Worm (Caenorhabditis elegans): Measurements from ENCODE around the gene C28D4.5.

Gene C28D4.5

DNA sequence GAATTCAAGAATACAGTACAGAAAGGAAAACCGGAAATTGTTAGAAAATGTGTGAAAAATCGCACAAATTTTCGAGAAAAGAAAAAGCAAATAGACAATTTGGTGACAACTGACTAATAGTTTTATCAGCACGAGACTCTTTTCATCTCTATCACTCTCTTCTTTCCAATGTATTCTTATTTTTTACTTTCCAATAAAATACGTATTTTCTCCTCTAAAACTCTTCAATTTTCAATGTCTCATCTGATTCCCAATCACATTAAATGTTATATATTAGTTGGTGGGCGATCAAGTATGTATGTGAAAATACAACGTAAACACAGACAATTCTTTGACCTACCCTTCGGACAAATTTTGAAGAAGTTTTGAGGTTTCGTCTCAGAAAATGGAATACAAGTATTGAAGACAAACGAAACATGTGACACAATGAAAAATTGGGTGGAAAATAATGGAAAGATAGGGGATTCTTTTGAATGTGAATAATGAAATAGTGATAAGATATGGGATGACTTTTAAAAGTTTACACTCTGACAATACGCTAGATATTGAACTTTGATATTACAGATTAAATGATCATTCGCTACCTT is 9.4 kb downstream of the C28D4.5 start, which contains the start of gene cka-1:
Gene cka-1 (minus strand): TSS at position 418 of the 587 bp plus-strand sequence.
- no peak for TF ChIP-seq nhr-11 (tag; optimal IDR thresholded peaks at IDR 0.05)
- peak; percentile 9 for TF ChIP-seq tbx-2 (tag; optimal IDR thresholded peaks at IDR 0.05)
- TF ChIP-seq nhr-20 (tag; optimal IDR thresholded peaks at IDR 0.05), result peak; percentile 63
- no peak for TF ChIP-seq ceh-90 (tag; optimal IDR thresholded peaks at IDR 0.05)
- TF ChIP-seq fkh-8 (tag; optimal IDR thresholded peaks at IDR 0.05), result no peak
- TF ChIP-seq lin-14 (GFP tag; optimal IDR thresholded peaks at IDR 0.05), result peak; percentile 71
- TF ChIP-seq ets-5 (GFP tag; IDR thresholded peaks at IDR 0.05), result no peak
- no peak for TF ChIP-seq mef-2 (tag; optimal IDR thresholded peaks at IDR 0.05)
- peak; percentile 67 for TF ChIP-seq vab-15 (tag; optimal IDR thresholded peaks at IDR 0.05)
- no peak for TF ChIP-seq sptf-1 (tag; optimal IDR thresholded peaks at IDR 0.05)
- TF ChIP-seq mep-1 (tag; optimal IDR thresholded peaks at IDR 0.05), result no peak
- TF ChIP-seq lir-3 (tag; optimal IDR thresholded peaks at IDR 0.05; ENCODE audit: poor library complexity), result no peak
- peak in 1 of 6 experiments; percentile 48 for TF ChIP-seq elt-3 (tag; optimal IDR thresholded peaks at IDR 0.05)
- peak in 1 of 2 experiments; percentile 6 for TF ChIP-seq efl-1 (optimal IDR thresholded peaks at IDR 0.05)
- peak in 1 of 2 experiments; percentile 89 for TF ChIP-seq efl-1 (GFP tag; optimal IDR thresholded peaks at IDR 0.05 in 1 of 2)
- TF ChIP-seq elt-2 (tag; optimal IDR thresholded peaks at IDR 0.05), result peak; percentile 52
- no peak for TF ChIP-seq unc-62 (GFP tag; optimal IDR thresholded peaks at IDR 0.05)
- TF ChIP-seq lin-13 (GFP tag; optimal IDR thresholded peaks at IDR 0.05), result no peak
- TF ChIP-seq aha-1 (tag; optimal IDR thresholded peaks at IDR 0.05), result no peak
- no peak for TF ChIP-seq fkh-10 (GFP tag; optimal IDR thresholded peaks at IDR 0.05)
- TF ChIP-seq sox-4 (tag; optimal IDR thresholded peaks at IDR 0.05), result no peak
- peak; percentile 16 for TF ChIP-seq C16A3.4 (tag; optimal IDR thresholded peaks at IDR 0.05)
- no peak for TF ChIP-seq C04F5.9 (tag; optimal IDR thresholded peaks at IDR 0.05)
- TF ChIP-seq snu-23 (GFP tag; optimal IDR thresholded peaks at IDR 0.05), result no peak
- TF ChIP-seq jun-1 (tag; optimal IDR thresholded peaks at IDR 0.05), result no peak
- no peak for TF ChIP-seq ztf-11 (tag; optimal IDR thresholded peaks at IDR 0.05)
- peak in 1 of 2 experiments; percentile 55 for TF ChIP-seq lin-35 (GFP tag; optimal IDR thresholded peaks at IDR 0.05)
- TF ChIP-seq nhr-85 (tag), result peak; percentile 48
- no peak for TF ChIP-seq xbp-1 (tag; optimal IDR thresholded peaks at IDR 0.05)
- no peak for TF ChIP-seq unc-30 (tag; optimal IDR thresholded peaks at IDR 0.05)
- no peak for TF ChIP-seq Y116A8C.19 (tag; optimal IDR thresholded peaks at IDR 0.05; ENCODE audit: borderline replicate concordance)
- TF ChIP-seq irx-1 (tag; optimal IDR thresholded peaks at IDR 0.05), result no peak
- peak; percentile 11 for TF ChIP-seq nhr-90 (tag; optimal IDR thresholded peaks at IDR 0.05; ENCODE audit: poor library complexity)
- no peak for TF ChIP-seq ceh-8 (GFP tag; optimal IDR thresholded peaks at IDR 0.05)
- TF ChIP-seq nhr-71 (tag; optimal IDR thresholded peaks at IDR 0.05), result peak; percentile 63
- TF ChIP-seq sup-37 (GFP tag; optimal IDR thresholded peaks at IDR 0.05), result no peak
- no peak for TF ChIP-seq zag-1 (tag; optimal IDR thresholded peaks at IDR 0.05)
- no peak for TF ChIP-seq alr-1 (tag; optimal IDR thresholded peaks at IDR 0.05; ENCODE audit: borderline replicate concordance)
- no peak for TF ChIP-seq nhr-12 (tag; optimal IDR thresholded peaks at IDR 0.05)
- no peak for TF ChIP-seq grh-1 (GFP tag; IDR thresholded peaks at IDR 0.05)
- TF ChIP-seq hlh-17 (GFP tag; optimal IDR thresholded peaks at IDR 0.05; ENCODE audit: borderline replicate concordance), result no peak
- no peak for TF ChIP-seq pax-3 (tag; optimal IDR thresholded peaks at IDR 0.05)
- no peak for TF ChIP-seq tlp-1 (tag; optimal IDR thresholded peaks at IDR 0.05)
- TF ChIP-seq nhr-28 (tag; optimal IDR thresholded peaks at IDR 0.05), result no peak
- no peak for TF ChIP-seq egl-13 (tag; optimal IDR thresholded peaks at IDR 0.05)
- TF ChIP-seq egl-27 (tag; optimal IDR thresholded peaks at IDR 0.05), result no peak
- no peak for TF ChIP-seq fkh-4 (tag; optimal IDR thresholded peaks at IDR 0.05; ENCODE audit: borderline replicate concordance)
- no peak for TF ChIP-seq ceh-82 (tag; optimal IDR thresholded peaks at IDR 0.05)
- TF ChIP-seq nhr-84 (tag; optimal IDR thresholded peaks at IDR 0.05), result no peak
- no peak for TF ChIP-seq F16B12.6 (tag; optimal IDR thresholded peaks at IDR 0.05)
- no peak for TF ChIP-seq nhr-237 (tag; optimal IDR thresholded peaks at IDR 0.05)
- no peak for TF ChIP-seq nhr-19 (GFP tag; conservative IDR thresholded peaks at IDR 0.05)
- TF ChIP-seq ces-1 (GFP tag; optimal IDR thresholded peaks at IDR 0.05), result no peak

All from whole organism, L1 larva.